Fruit fly (Drosophila melanogaster) whole organism, embryonic: ENCODE measurements around the gene Sec13.

Source experiments
- CG1024 ChIP-seq: fragments of 200-800 bp; sonication (Bioruptor generic); IDR thresholded peaks from 2 replicates; pipeline ENCODE4 v1.3.6; 2022; ENCODE audit warnings: missing biosample characterization, missing genetic modification characterization
- CG10366 ChIP-seq: fragments of 200-800 bp; sonication (Bioruptor generic); IDR thresholded peaks from 2 replicates; pipeline ENCODE4 v1.3.6; 2022; ENCODE audit warnings: missing biosample characterization, missing genetic modification characterization
- CG10462 ChIP-seq: fragments of 200-800 bp; sonication (Bioruptor generic); optimal IDR thresholded peaks from 2 replicates; lab custom pipeline; 2016; ENCODE audit warnings: missing biosample characterization, missing genetic modification characterization
- CG10565 ChIP-seq: fragments of 200-800 bp; sonication (Bioruptor generic); optimal IDR thresholded peaks from 3 replicates; lab custom pipeline; 2016; ENCODE audit warnings: missing biosample characterization, mild to moderate bottlenecking, missing genetic modification characterization
- CG11696 ChIP-seq: fragments of 200-800 bp; sonication (Bioruptor generic); IDR thresholded peaks from 2 replicates; pipeline ENCODE4 v1.3.6; 2022; ENCODE audit warnings: missing biosample characterization, missing genetic modification characterization
- CG14965 ChIP-seq: fragments of 200-800 bp; sonication (Bioruptor generic); optimal IDR thresholded peaks from 2 replicates; lab custom pipeline; 2016; ENCODE audit warnings: missing biosample characterization, missing genetic modification characterization, borderline replicate concordance
- CG15269 ChIP-seq: fragments of 200-800 bp; sonication (Bioruptor generic); optimal IDR thresholded peaks from 2 replicates; lab custom pipeline; 2018; ENCODE audit warnings: missing biosample characterization, mild to moderate bottlenecking, missing genetic modification characterization, moderate library complexity
- CG1603 ChIP-seq: fragments of 200-800 bp; sonication (Bioruptor generic); optimal IDR thresholded peaks from 2 replicates; lab custom pipeline; 2019; ENCODE audit warnings: missing biosample characterization, mild to moderate bottlenecking, missing genetic modification characterization, moderate library complexity
- CG16815 ChIP-seq: fragments of 200-800 bp; sonication (Bioruptor generic); optimal IDR thresholded peaks from 3 replicates; lab custom pipeline; 2017; ENCODE audit warnings: missing biosample characterization, mild to moderate bottlenecking, missing genetic modification characterization
- CG17912 ChIP-seq: fragments of 200-800 bp; sonication (Bioruptor generic); optimal IDR thresholded peaks from 2 replicates; lab custom pipeline; 2018; ENCODE audit warnings: missing biosample characterization, mild to moderate bottlenecking, missing genetic modification characterization
- CG18619 ChIP-seq: fragments of 200-800 bp; sonication (Bioruptor generic); optimal IDR thresholded peaks from 3 replicates; lab custom pipeline; 2017; ENCODE audit warnings: missing biosample characterization, mild to moderate bottlenecking, missing genetic modification characterization
- CG2120 ChIP-seq: fragments of 200-800 bp; sonication (Bioruptor generic); optimal IDR thresholded peaks from 3 replicates; lab custom pipeline; 2016; ENCODE audit warnings: missing biosample characterization, missing genetic modification characterization
- CG2202 ChIP-seq: fragments of 200-800 bp; sonication (Bioruptor generic); optimal IDR thresholded peaks from 2 replicates; lab custom pipeline; 2018; ENCODE audit warnings: missing biosample characterization, mild to moderate bottlenecking, missing genetic modification characterization
- CG33557 ChIP-seq: fragments of 200-800 bp; sonication (Bioruptor generic); optimal IDR thresholded peaks from 2 replicates; lab custom pipeline; 2019; ENCODE audit warnings: missing biosample characterization, mild to moderate bottlenecking, missing genetic modification characterization, moderate library complexity
- CG34224 ChIP-seq: fragments of 200-800 bp; sonication (Bioruptor generic); IDR thresholded peaks from 3 replicates; pipeline ENCODE4 v1.3.6; 2022; ENCODE audit warnings: missing biosample characterization, missing genetic modification characterization; ENCODE audit not compliant: partially characterized antibody
- CG6254 ChIP-seq: fragments of 200-800 bp; sonication (Bioruptor generic); optimal IDR thresholded peaks from 3 replicates; lab custom pipeline; 2017; ENCODE audit warnings: mild to moderate bottlenecking, missing biosample characterization, missing genetic modification reagents, missing genetic modification characterization
- CG7556 ChIP-seq: fragments of 200-800 bp; sonication (Bioruptor generic); optimal IDR thresholded peaks from 2 replicates; lab custom pipeline; 2017; ENCODE audit warnings: missing biosample characterization, mild to moderate bottlenecking, missing genetic modification characterization
- Deaf1 ChIP-seq: fragments of 200-800 bp; optimal IDR thresholded peaks from 3 replicates; lab custom pipeline; 2019; ENCODE audit warnings: missing biosample characterization, mild to moderate bottlenecking, missing genetic modification characterization, moderate library complexity
- Hey ChIP-seq: fragments of 200-800 bp; sonication (Bioruptor generic); optimal IDR thresholded peaks from 3 replicates; lab custom pipeline; 2018; ENCODE audit warnings: missing biosample characterization, mild to moderate bottlenecking, missing genetic modification characterization
- HmgD ChIP-seq: fragments of 200-800 bp; sonication (Bioruptor generic); optimal IDR thresholded peaks from 3 replicates; lab custom pipeline; 2016; ENCODE audit warnings: missing biosample characterization, missing genetic modification characterization
- Kr ChIP-seq: fragments of 200-800 bp; sonication (Bioruptor generic); optimal IDR thresholded peaks from 2 replicates; lab custom pipeline; 2017; ENCODE audit warnings: missing biosample characterization, mild to moderate bottlenecking, missing genetic modification characterization
- MBD-R2 ChIP-seq: fragments of 200-800 bp; sonication (Bioruptor generic); IDR thresholded peaks from 2 replicates; pipeline ENCODE4 v1.3.6; 2022; ENCODE audit warnings: missing biosample characterization, missing genetic modification characterization
- NFAT ChIP-seq: fragments of 200-800 bp; sonication (Bioruptor generic); IDR thresholded peaks from 2 replicates; pipeline ENCODE4 v1.3.6; 2022; ENCODE audit warnings: missing biosample characterization, missing genetic modification characterization
- NK7.1 ChIP-seq: fragments of 200-800 bp; sonication (Bioruptor generic); optimal IDR thresholded peaks from 3 replicates; lab custom pipeline; 2016; ENCODE audit warnings: missing biosample characterization, missing genetic modification characterization
- Pdp1 ChIP-seq, 2 experiments: fragments of 200-800 bp; sonication (Bioruptor generic); optimal IDR thresholded peaks; 3 replicates each; lab custom pipeline; 2016; ENCODE audit warnings: missing biosample characterization in 2 of 2, missing genetic modification characterization in 2 of 2, mild to moderate bottlenecking in 1 of 2, moderate library complexity in 1 of 2
- Side ChIP-seq: fragments of 200-800 bp; sonication (Bioruptor generic); optimal IDR thresholded peaks from 2 replicates; lab custom pipeline; 2016; ENCODE audit warnings: missing biosample characterization, missing genetic modification characterization
- TFAM ChIP-seq: fragments of 200-800 bp; sonication (Bioruptor generic); optimal IDR thresholded peaks from 2 replicates; lab custom pipeline; 2017; ENCODE audit warnings: missing biosample characterization, missing genetic modification characterization, inconsistent platforms
- abd-A ChIP-seq: fragments of 200-800 bp; sonication (Bioruptor generic); optimal IDR thresholded peaks from 3 replicates; lab custom pipeline; 2019; ENCODE audit warnings: missing biosample characterization, mild to moderate bottlenecking, missing genetic modification characterization, moderate library complexity
- ap ChIP-seq: fragments of 200-800 bp; sonication (Bioruptor generic); IDR thresholded peaks from 2 replicates; pipeline ENCODE4 v1.3.6; 2022; ENCODE audit warnings: missing biosample characterization, missing genetic modification characterization
- cad ChIP-seq: fragments of >200 bp; optimal IDR thresholded peaks from 2 replicates; lab custom pipeline; 2017; ENCODE audit warnings: missing biosample characterization, missing genetic modification characterization
- corto ChIP-seq: fragments of 200-800 bp; sonication (Bioruptor generic); optimal IDR thresholded peaks from 2 replicates; lab custom pipeline; 2016; ENCODE audit warnings: missing biosample characterization, mild to moderate bottlenecking, missing genetic modification characterization, moderate library complexity
- fu2 ChIP-seq: fragments of 200-800 bp; sonication (Bioruptor generic); optimal IDR thresholded peaks from 2 replicates; lab custom pipeline; 2016; ENCODE audit warnings: missing biosample characterization, missing genetic modification characterization
- hbn ChIP-seq: fragments of 200-800 bp; sonication (Bioruptor generic); IDR thresholded peaks from 2 replicates; pipeline ENCODE4 v1.3.6; 2022; ENCODE audit warnings: missing biosample characterization, missing genetic modification characterization; ENCODE audit not compliant: partially characterized antibody
- jigr1 ChIP-seq: fragments of 200-800 bp; sonication (Bioruptor generic); IDR thresholded peaks from 3 replicates; pipeline ENCODE4 v1.3.6; 2022; ENCODE audit warnings: missing biosample characterization, missing genetic modification characterization
- nerfin-2 ChIP-seq: fragments of 200-800 bp; sonication (Bioruptor generic); IDR thresholded peaks from 2 replicates; pipeline ENCODE4 v1.3.6; 2022; ENCODE audit warnings: missing biosample characterization, missing genetic modification characterization; ENCODE audit not compliant: partially characterized antibody
- sd ChIP-seq: fragments of 200-800 bp; sonication (Bioruptor generic); optimal IDR thresholded peaks from 3 replicates; lab custom pipeline; 2018; ENCODE audit warnings: missing biosample characterization, mild to moderate bottlenecking, missing genetic modification characterization, moderate library complexity
- slbo ChIP-seq: fragments of 200-800 bp; sonication (Bioruptor generic); IDR thresholded peaks from 2 replicates; pipeline ENCODE4 v1.3.6; 2022; ENCODE audit warnings: missing biosample characterization, missing genetic modification characterization
- ssp ChIP-seq: fragments of 200-800 bp; sonication (Bioruptor generic); IDR thresholded peaks from 2 replicates; pipeline ENCODE4 v1.3.6; 2022; ENCODE audit warnings: missing biosample characterization, missing genetic modification characterization
- trh ChIP-seq: fragments of 200-800 bp; sonication (Bioruptor generic); optimal IDR thresholded peaks from 2 replicates; lab custom pipeline; 2016; ENCODE audit warnings: missing biosample characterization, missing genetic modification characterization
- ttk ChIP-seq: fragments of 200-800 bp; sonication (Bioruptor generic); IDR thresholded peaks from 2 replicates; pipeline ENCODE4 v2.1.2; 2022; ENCODE audit warnings: missing biosample characterization, missing genetic modification characterization
- wor ChIP-seq: fragments of 200-800 bp; sonication (Bioruptor generic); IDR thresholded peaks from 2 replicates; pipeline ENCODE4 v1.3.6; 2022; ENCODE audit warnings: missing biosample characterization, missing genetic modification characterization

The Sec13 gene

DNA sequence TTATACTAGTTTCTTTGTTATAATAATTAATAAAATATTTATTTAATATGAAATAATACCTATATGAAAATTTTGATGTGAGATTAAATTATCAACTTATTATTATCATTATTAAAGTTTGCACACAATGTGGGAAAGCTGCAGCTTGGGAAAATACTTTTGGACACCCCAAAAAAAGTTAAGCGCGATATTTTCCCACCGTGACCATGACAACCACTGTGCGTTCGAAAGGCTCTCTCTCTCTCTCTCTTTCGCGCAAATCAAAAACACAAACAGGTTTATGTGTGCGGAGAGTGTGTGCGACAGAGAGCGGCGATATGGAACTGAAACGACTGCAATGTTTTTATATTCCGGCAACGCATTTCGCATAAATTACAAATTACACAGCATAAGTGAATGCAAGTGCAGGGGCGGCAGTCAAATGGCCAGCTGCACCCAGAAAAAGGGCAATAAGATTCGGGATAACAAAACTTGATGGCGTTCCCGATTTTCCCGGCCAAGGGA lies 9.1 kb upstream of the Sec13 start (continued):
- 0 out of 2 replicates have a peak, but pooled peaks have one; percentile 15 for TF ChIP-seq CG1024
- no peak for TF ChIP-seq nerfin-2 (GFP tag; lab: Robert Waterston, UW)
- TF ChIP-seq CG33557: peak; percentile 37
- peak; percentile 37; the same call in 1 of the 2 replicates for TF ChIP-seq ap (GFP tag; lab: Robert Waterston, UW)
- TF ChIP-seq Pdp1 (GFP tag; optimal IDR thresholded peaks at IDR 0.05; lab: Kevin White, UChicago): peak in 1 of 2 experiments; percentile 1
- TF ChIP-seq ssp (GFP tag; lab: Robert Waterston, UW): 0 out of 2 replicates have a peak, but pooled peaks have one; percentile 19
- peak; percentile 54 for TF ChIP-seq CG6254
- no peak for TF ChIP-seq CG34224 (GFP tag; lab: Robert Waterston, UW)
- TF ChIP-seq abd-A (tag; lab: Kevin White, UChicago): no peak
- TF ChIP-seq CG2120: no peak
- TF ChIP-seq ttk (GFP tag; lab: Robert Waterston, UW): no peak
- TF ChIP-seq CG15269 (tag; lab: Kevin White, UChicago): peak; percentile 54
- TF ChIP-seq CG10462: peak; percentile 11
- peak; percentile 14 for TF ChIP-seq CG1603 (tag; lab: Kevin White, UChicago)
- peak; percentile 53 for TF ChIP-seq slbo (GFP tag; lab: Robert Waterston, UW)
- no peak for TF ChIP-seq CG2202
- peak; percentile 20 for TF ChIP-seq Kr (GFP tag; lab: Kevin White, UChicago)
- no peak for TF ChIP-seq TFAM (GFP tag; lab: Kevin White, UChicago)
- TF ChIP-seq NFAT (GFP tag; lab: Robert Waterston, UW): peak; percentile 69
- TF ChIP-seq CG11696: no peak
- TF ChIP-seq CG17912: no peak
- no peak for TF ChIP-seq CG14965 (GFP tag; lab: Kevin White, UChicago)
- TF ChIP-seq fu2 (GFP tag; lab: Kevin White, UChicago): no peak
- no peak for TF ChIP-seq trh (GFP tag; lab: Kevin White, UChicago)
- no peak for TF ChIP-seq Hey (tag; lab: Kevin White, UChicago)
- no peak for TF ChIP-seq HmgD (GFP tag; lab: Kevin White, UChicago)
- TF ChIP-seq CG18619: peak; percentile 41
- no peak for TF ChIP-seq hbn (GFP tag; lab: Robert Waterston, UW)
- peak; percentile 29 for TF ChIP-seq CG10366 (GFP tag; lab: Robert Waterston, UW)
- TF ChIP-seq CG7556 (GFP tag; lab: Kevin White, UChicago): peak; percentile 53
- no peak for TF ChIP-seq MBD-R2 (GFP tag; lab: Robert Waterston, UW)
- no peak for TF ChIP-seq sd (tag; lab: Kevin White, UChicago)
- no peak for TF ChIP-seq cad (GFP tag; lab: Kevin White, UChicago)
- TF ChIP-seq wor: no peak
- no peak for TF ChIP-seq jigr1 (GFP tag; lab: Robert Waterston, UW)
- no peak for TF ChIP-seq NK7.1 (GFP tag; lab: Kevin White, UChicago)
- TF ChIP-seq Deaf1: peak; percentile 5
- no peak for TF ChIP-seq corto (GFP tag; lab: Kevin White, UChicago)
- no peak for TF ChIP-seq Side (GFP tag; lab: Kevin White, UChicago)
- TF ChIP-seq CG10565 (GFP tag; lab: Kevin White, UChicago): no peak
- TF ChIP-seq CG16815 (GFP tag; lab: Kevin White, UChicago): peak; percentile 16
